Worm (Caenorhabditis elegans): ENCODE measurements around the gene C28D4.4.

ce11 chrIV:9724948-9725347 is 19.9 kb downstream of the C28D4.4 start, which contains the start of the genes nhr-138 and C28D4.18:
- TF ChIP-seq zag-1 (tag; optimal IDR thresholded peaks at IDR 0.05) (no peak), nhr-12 (tag; optimal IDR thresholded peaks at IDR 0.05) (no peak), ama-1 (optimal IDR thresholded peaks at IDR 0.05) (no peak), nhr-129 (tag; optimal IDR thresholded peaks at IDR 0.05) (no peak), lsy-2 (tag; optimal IDR thresholded peaks at IDR 0.05) (no peak), fos-1 (tag; optimal IDR thresholded peaks at IDR 0.05) (no peak), unc-39 (tag; optimal IDR thresholded peaks at IDR 0.05) (no peak), nhr-11 (tag; optimal IDR thresholded peaks at IDR 0.05) (no peak), elt-3 (tag; optimal IDR thresholded peaks at IDR 0.05) (no peak), alr-1 (tag; optimal IDR thresholded peaks at IDR 0.05) (no peak), blmp-1 (tag; optimal IDR thresholded peaks at IDR 0.05; ENCODE audit: insufficient read depth) (no peak), lin-13 (GFP tag; optimal IDR thresholded peaks at IDR 0.05) (no peak), nhr-10 (tag; optimal IDR thresholded peaks at IDR 0.05) (no peak), dmd-4 (tag; optimal IDR thresholded peaks at IDR 0.05) (no peak)
